Fruit fly (Drosophila melanogaster) whole organism, embryonic: Measurements from ENCODE around the gene Rcd5.

Experiments used
- Awh ChIP-seq: fragments of 200-800 bp; sonication (Bioruptor generic); IDR thresholded peaks from 2 replicates; pipeline ENCODE4, ENCODE4 v1.3.6; 2022; ENCODE audit warnings: missing biosample characterization, missing genetic modification characterization
- Bgb ChIP-seq: fragments of 200-800 bp; sonication (Bioruptor generic); IDR thresholded peaks from 2 replicates; pipeline ENCODE4 v1.3.6; 2022; ENCODE audit warnings: missing biosample characterization, missing genetic modification characterization; ENCODE audit not compliant: partially characterized antibody
- CG11085 ChIP-seq: fragments of 200-800 bp; sonication (Bioruptor generic); IDR thresholded peaks from 2 replicates; pipeline ENCODE4 v1.3.6; 2022; ENCODE audit warnings: missing biosample characterization, missing genetic modification characterization
- CG15514 ChIP-seq: fragments of 200-800 bp; sonication (Bioruptor generic); optimal IDR thresholded peaks from 3 replicates; lab custom pipeline; 2017; ENCODE audit warnings: missing biosample characterization, missing genetic modification characterization, mild to moderate bottlenecking, moderate library complexity, missing genetic modification reagents
- CG1602 ChIP-seq: fragments of 200-800 bp; sonication (Bioruptor generic); optimal IDR thresholded peaks from 3 replicates; lab custom pipeline; 2016; ENCODE audit warnings: missing biosample characterization, missing genetic modification characterization
- CG1603 ChIP-seq: fragments of 200-800 bp; sonication (Bioruptor generic); optimal IDR thresholded peaks from 2 replicates; lab custom pipeline; 2019; ENCODE audit warnings: missing biosample characterization, mild to moderate bottlenecking, missing genetic modification characterization, moderate library complexity
- CG17385 ChIP-seq: fragments of 200-800 bp; sonication (Bioruptor generic); optimal IDR thresholded peaks from 3 replicates; lab custom pipeline; 2018; ENCODE audit warnings: missing biosample characterization, mild to moderate bottlenecking, missing genetic modification characterization
- CG2116 ChIP-seq: fragments of 200-800 bp; sonication (Bioruptor generic); optimal IDR thresholded peaks from 3 replicates; lab custom pipeline; 2018; ENCODE audit warnings: missing biosample characterization, mild to moderate bottlenecking, missing genetic modification characterization
- CG33213 ChIP-seq: fragments of 200-800 bp; sonication (Bioruptor generic); optimal IDR thresholded peaks from 3 replicates; lab custom pipeline; 2016; ENCODE audit warnings: missing biosample characterization, missing genetic modification characterization
- CG34376 ChIP-seq: fragments of 200-800 bp; sonication (Bioruptor generic); optimal IDR thresholded peaks from 2 replicates; lab custom pipeline; 2018; ENCODE audit warnings: missing biosample characterization, mild to moderate bottlenecking, missing genetic modification characterization
- CG42726 ChIP-seq: fragments of 200-800 bp; sonication (Bioruptor generic); IDR thresholded peaks from 2 replicates; pipeline ENCODE4 v1.3.6; 2022; ENCODE audit warnings: missing biosample characterization, missing genetic modification characterization; ENCODE audit not compliant: partially characterized antibody
- CG6683 ChIP-seq: fragments of 200-800 bp; sonication (Bioruptor generic); optimal IDR thresholded peaks from 2 replicates; lab custom pipeline; 2017; ENCODE audit warnings: missing biosample characterization, mild to moderate bottlenecking, missing genetic modification characterization, missing genetic modification reagents
- CG7786 ChIP-seq: fragments of 200-800 bp; sonication (Bioruptor generic); optimal IDR thresholded peaks from 2 replicates; lab custom pipeline; 2016; ENCODE audit warnings: missing biosample characterization, missing genetic modification characterization
- CG7987 ChIP-seq: fragments of 200-800 bp; sonication (Bioruptor generic); optimal IDR thresholded peaks from 2 replicates; lab custom pipeline; 2018; ENCODE audit warnings: missing biosample characterization, mild to moderate bottlenecking, missing genetic modification characterization, moderate library complexity
- CG8944 ChIP-seq: fragments of 200-800 bp; sonication (Bioruptor generic); optimal IDR thresholded peaks from 3 replicates; lab custom pipeline; 2016; ENCODE audit warnings: missing biosample characterization, missing genetic modification characterization
- Dip2 ChIP-seq: fragments of 200-800 bp; sonication (Bioruptor generic); IDR thresholded peaks from 2 replicates; pipeline ENCODE4 v1.3.6; 2022; ENCODE audit warnings: missing biosample characterization, missing genetic modification characterization
- E2f2 ChIP-seq: fragments of 200-800 bp; sonication (Bioruptor generic); IDR thresholded peaks from 2 replicates; pipeline ENCODE4 v1.3.6; 2022; ENCODE audit warnings: missing biosample characterization, missing genetic modification characterization
- ERR ChIP-seq: fragments of 200-800 bp; sonication (Bioruptor generic); optimal IDR thresholded peaks from 2 replicates; lab custom pipeline; 2016; ENCODE audit warnings: missing biosample characterization, missing genetic modification characterization
- Ets65A ChIP-seq: fragments of 200-800 bp; sonication (Bioruptor generic); peaks from one replicate; lab custom pipeline; 2016; ENCODE audit warnings: missing biosample characterization, missing genetic modification characterization
- H15 ChIP-seq: fragments of 200-800 bp; sonication (Bioruptor generic); IDR thresholded peaks from 3 replicates; pipeline ENCODE4 v1.3.6; 2022; ENCODE audit warnings: missing biosample characterization, missing genetic modification characterization
- HmgZ ChIP-seq: fragments of 200-800 bp; sonication (Bioruptor generic); optimal IDR thresholded peaks from 2 replicates; lab custom pipeline; 2018; ENCODE audit warnings: missing biosample characterization, mild to moderate bottlenecking, missing genetic modification characterization
- Hsf ChIP-seq: fragments of 200-800 bp; sonication (Bioruptor generic); optimal IDR thresholded peaks from 3 replicates; lab custom pipeline; 2016; ENCODE audit warnings: missing biosample characterization, missing genetic modification characterization
- Mad ChIP-seq: fragments of 200-800 bp; sonication (Bioruptor generic); optimal IDR thresholded peaks from 2 replicates; lab custom pipeline; 2016; ENCODE audit warnings: missing biosample characterization, missing genetic modification characterization
- Mes4 ChIP-seq: fragments of 200-800 bp; sonication (Bioruptor generic); optimal IDR thresholded peaks from 2 replicates; lab custom pipeline; 2016; ENCODE audit warnings: missing biosample characterization, missing genetic modification characterization
- Mrtf ChIP-seq: fragments of 200-800 bp; sonication (Bioruptor generic); IDR thresholded peaks from 3 replicates; pipeline ENCODE4 v1.3.6; 2022; ENCODE audit warnings: missing biosample characterization, missing genetic modification characterization
- NK7.1 ChIP-seq: fragments of 200-800 bp; sonication (Bioruptor generic); optimal IDR thresholded peaks from 3 replicates; lab custom pipeline; 2016; ENCODE audit warnings: missing biosample characterization, missing genetic modification characterization
- NfI ChIP-seq: fragments of 200-800 bp; sonication (Bioruptor generic); optimal IDR thresholded peaks from 3 replicates; lab custom pipeline; 2018; ENCODE audit warnings: missing biosample characterization, mild to moderate bottlenecking, missing genetic modification characterization, moderate library complexity
- Opbp ChIP-seq: fragments of 200-800 bp; sonication (Bioruptor generic); IDR thresholded peaks from 3 replicates; pipeline ENCODE4 v1.3.6; 2022; ENCODE audit warnings: missing biosample characterization, missing genetic modification characterization; ENCODE audit not compliant: partially characterized antibody
- Poxn ChIP-seq: fragments of 200-800 bp; sonication (Bioruptor generic); IDR thresholded peaks from 2 replicates; pipeline ENCODE4 v1.3.6; 2022; ENCODE audit warnings: missing biosample characterization, missing genetic modification characterization
- Ptx1 ChIP-seq: fragments of 200-800 bp; sonication (Bioruptor generic); IDR thresholded peaks from 2 replicates; pipeline ENCODE4 v1.3.6; 2022; ENCODE audit warnings: missing biosample characterization, missing genetic modification characterization
- Rfx ChIP-seq: fragments of 200-800 bp; sonication (Bioruptor generic); IDR thresholded peaks from 2 replicates; pipeline ENCODE4 v1.3.6; 2022; ENCODE audit warnings: missing biosample characterization, missing genetic modification characterization
- Rx ChIP-seq: fragments of 200-800 bp; sonication (Bioruptor generic); IDR thresholded peaks from 2 replicates; pipeline ENCODE4 v1.3.6; 2022; ENCODE audit warnings: missing biosample characterization, missing genetic modification characterization
- Side ChIP-seq: fragments of 200-800 bp; sonication (Bioruptor generic); optimal IDR thresholded peaks from 2 replicates; lab custom pipeline; 2016; ENCODE audit warnings: missing biosample characterization, missing genetic modification characterization
- Xbp1 ChIP-seq: fragments of 200-800 bp; sonication (Bioruptor generic); optimal IDR thresholded peaks from 3 replicates; lab custom pipeline; 2016; ENCODE audit warnings: missing biosample characterization, mild to moderate bottlenecking, missing genetic modification characterization
- bcd ChIP-seq: fragments of 200-800 bp; sonication (Bioruptor generic); optimal IDR thresholded peaks from 2 replicates; lab custom pipeline; 2017; ENCODE audit warnings: missing biosample characterization, mild to moderate bottlenecking, missing genetic modification characterization
- bsh ChIP-seq, 2 experiments: fragments of 200-800 bp; sonication (Bioruptor generic); optimal IDR thresholded peaks; 2 replicates each; lab custom pipeline; 2017 to 2018; ENCODE audit warnings: mild to moderate bottlenecking in 2 of 2, missing biosample characterization in 2 of 2, missing genetic modification characterization in 2 of 2, moderate library complexity in 1 of 2
- corto ChIP-seq: fragments of 200-800 bp; sonication (Bioruptor generic); optimal IDR thresholded peaks from 2 replicates; lab custom pipeline; 2016; ENCODE audit warnings: missing biosample characterization, mild to moderate bottlenecking, missing genetic modification characterization, moderate library complexity
- fd64A ChIP-seq: fragments of 200-800 bp; sonication (Bioruptor generic); optimal IDR thresholded peaks from 3 replicates; lab custom pipeline; 2018; ENCODE audit warnings: missing biosample characterization, mild to moderate bottlenecking, missing genetic modification characterization
- gsb ChIP-seq: fragments of 200-800 bp; sonication (Bioruptor generic); IDR thresholded peaks from 2 replicates; pipeline ENCODE4 v1.3.6; 2022; ENCODE audit warnings: missing biosample characterization, missing genetic modification characterization
- knrl ChIP-seq: fragments of 200-800 bp; sonication (Bioruptor generic); IDR thresholded peaks from 3 replicates; pipeline ENCODE4 v1.3.6; 2022; ENCODE audit warnings: missing biosample characterization, missing genetic modification characterization; ENCODE audit not compliant: partially characterized antibody
- nerfin-2 ChIP-seq: fragments of 200-800 bp; sonication (Bioruptor generic); IDR thresholded peaks from 2 replicates; pipeline ENCODE4 v1.3.6; 2022; ENCODE audit warnings: missing biosample characterization, missing genetic modification characterization; ENCODE audit not compliant: partially characterized antibody
- nom ChIP-seq: fragments of 200-800 bp; sonication (Bioruptor generic); optimal IDR thresholded peaks from 2 replicates; lab custom pipeline; 2017; ENCODE audit warnings: missing biosample characterization, missing genetic modification characterization, mild to moderate bottlenecking, moderate library complexity, missing genetic modification reagents
- ranshi ChIP-seq: fragments of 200-800 bp; sonication (Bioruptor generic); IDR thresholded peaks from 2 replicates; pipeline ENCODE4 v1.3.6; 2022; ENCODE audit warnings: missing biosample characterization, missing genetic modification characterization
- run ChIP-seq: fragments of 200-800 bp; sonication (Bioruptor generic); optimal IDR thresholded peaks from 3 replicates; lab custom pipeline; 2018; ENCODE audit warnings: missing biosample characterization, mild to moderate bottlenecking, missing genetic modification characterization
- schlank ChIP-seq: fragments of 200-800 bp; sonication (Bioruptor generic); optimal IDR thresholded peaks from 2 replicates; lab custom pipeline; 2018; ENCODE audit warnings: missing biosample characterization, mild to moderate bottlenecking, missing genetic modification characterization
- slp2 ChIP-seq: fragments of 200-800 bp; sonication (Bioruptor generic); optimal IDR thresholded peaks from 2 replicates; lab custom pipeline; 2016; ENCODE audit warnings: missing biosample characterization, missing genetic modification characterization
- stc ChIP-seq: fragments of 200-800 bp; sonication (Bioruptor generic); IDR thresholded peaks from 2 replicates; pipeline ENCODE4 v1.3.6; 2022; ENCODE audit warnings: missing biosample characterization, missing genetic modification characterization
- tio ChIP-seq: fragments of 200-800 bp; sonication (Bioruptor generic); optimal IDR thresholded peaks from 2 replicates; lab custom pipeline; 2017; ENCODE audit warnings: missing biosample characterization, missing genetic modification characterization, inconsistent platforms
- unc-4 ChIP-seq: fragments of 200-800 bp; sonication (Bioruptor generic); IDR thresholded peaks from 2 replicates; pipeline ENCODE4 v1.3.6; 2022; ENCODE audit warnings: missing biosample characterization, missing genetic modification characterization; ENCODE audit not compliant: partially characterized antibody
- wdn ChIP-seq: fragments of 200-800 bp; sonication (Bioruptor generic); IDR thresholded peaks from 2 replicates; pipeline ENCODE4 v1.3.6; 2022; ENCODE audit warnings: missing biosample characterization, missing genetic modification characterization

Rcd5 gene

dm6 chr3L:4071561-4072049, 31.3 kb downstream of the Rcd5 start, which contains the start of gene wit (continued):
- TF ChIP-seq slp2 (GFP tag; lab: Kevin White, UChicago) (no peak), Awh (GFP tag; lab: Robert Waterston, UW) (peak; percentile 62; the same call in 1 of the 2 replicates), fd64A (GFP tag; lab: Kevin White, UChicago) (no peak), CG6683 (GFP tag; lab: Kevin White, UChicago) (no peak), nerfin-2 (GFP tag; lab: Robert Waterston, UW) (no peak), Side (GFP tag; lab: Kevin White, UChicago) (peak; percentile 5), CG42726 (GFP tag; lab: Robert Waterston, UW) (0 out of 2 replicates have a peak, but pooled peaks have one; percentile 16), CG8944 (GFP tag; lab: Kevin White, UChicago) (no peak), CG1602 (no peak), Xbp1 (GFP tag; lab: Kevin White, UChicago) (peak; percentile 42), CG7786 (GFP tag; lab: Kevin White, UChicago) (peak; percentile 31), CG7987 (GFP tag; lab: Kevin White, UChicago) (peak; percentile 52), Dip2 (GFP tag; lab: Robert Waterston, UW) (no peak), CG2116 (GFP tag; lab: Kevin White, UChicago) (no peak), tio (GFP tag; lab: Kevin White, UChicago) (no peak), wdn (GFP tag; lab: Robert Waterston, UW) (peak; percentile 14; the same call in 1 of the 2 replicates), gsb (GFP tag; lab: Robert Waterston, UW) (no peak), Bgb (GFP tag; lab: Robert Waterston, UW) (peak; percentile 49), ERR (GFP tag; lab: Kevin White, UChicago) (no peak), CG11085 (GFP tag; lab: Robert Waterston, UW) (no peak), corto (GFP tag; lab: Kevin White, UChicago) (peak; percentile 38), CG15514 (GFP tag; lab: Kevin White, UChicago) (peak; percentile 52), Opbp (GFP tag; lab: Robert Waterston, UW) (peak; percentile 15; the same call in 1 of the 3 replicates), schlank (tag; lab: Kevin White, UChicago) (no peak), unc-4 (GFP tag; lab: Robert Waterston, UW) (peak; percentile 58), CG34376 (GFP tag; lab: Kevin White, UChicago) (peak; percentile 43), run (tag; lab: Kevin White, UChicago) (no peak), Rfx (GFP tag; lab: Robert Waterston, UW) (peak; percentile 31; the same call in 1 of the 2 replicates), CG17385 (GFP tag; lab: Kevin White, UChicago) (peak; percentile 73), NK7.1 (GFP tag; lab: Kevin White, UChicago) (peak; percentile 20), Mes4 (GFP tag; lab: Kevin White, UChicago) (peak; percentile 35), stc (no peak), Hsf (GFP tag; lab: Kevin White, UChicago) (peak; percentile 26), Rx (GFP tag; lab: Robert Waterston, UW) (no peak), Poxn (GFP tag; lab: Robert Waterston, UW) (no peak), knrl (no peak), NfI (GFP tag; lab: Kevin White, UChicago) (peak; percentile 21), Ptx1 (GFP tag; lab: Robert Waterston, UW) (no peak), Mrtf (no peak), Ets65A (GFP tag; lab: Kevin White, UChicago) (peak; percentile 80), nom (GFP tag; lab: Kevin White, UChicago) (peak; percentile 84), E2f2 (GFP tag; lab: Robert Waterston, UW) (peak; percentile 17; the same call in 1 of the 2 replicates), HmgZ (tag; lab: Kevin White, UChicago) (peak; percentile 26), CG1603 (tag; lab: Kevin White, UChicago) (no peak), CG33213 (GFP tag; lab: Kevin White, UChicago) (peak; percentile 23), bsh (GFP tag; optimal IDR thresholded peaks at IDR 0.05; lab: Kevin White, UChicago) (peak in 1 of 2 experiments; percentile 31), ranshi (peak; percentile 11; the same call in 1 of the 2 replicates), Mad (GFP tag; lab: Kevin White, UChicago) (peak; percentile 6), bcd (GFP tag; lab: Kevin White, UChicago) (no peak), H15 (GFP tag; lab: Robert Waterston, UW) (no peak)
